Worm (Caenorhabditis elegans) whole organism, L2 larva: Measurements from ENCODE around the gene sqst-2.

Experiments used
- alr-1 ChIP-seq: fragments of 150-350 bp; optimal IDR thresholded peaks from 2 replicates; lab custom pipeline; 2014; ENCODE audit warnings: missing biosample characterization, missing genetic modification characterization
- ceh-16 ChIP-seq: fragments of 150-350 bp; optimal IDR thresholded peaks from 2 replicates; lab custom pipeline; 2014; ENCODE audit warnings: missing biosample characterization, missing genetic modification characterization
- elt-3 ChIP-seq: sonication (generic microtip); optimal IDR thresholded peaks from 2 replicates; lab custom pipeline; 2017; ENCODE audit warnings: missing biosample characterization, missing genetic modification characterization
- fos-1 ChIP-seq: fragments of 150-350 bp; optimal IDR thresholded peaks from 2 replicates; lab custom pipeline; 2014; ENCODE audit warnings: missing biosample characterization, missing genetic modification characterization
- unc-62 ChIP-seq: fragments of 150-350 bp; optimal IDR thresholded peaks from 2 replicates; lab custom pipeline; 2014; ENCODE audit warnings: missing biosample characterization, missing genetic modification reagents, missing genetic modification characterization
- ztf-11 ChIP-seq: sonication (generic microtip); optimal IDR thresholded peaks from 2 replicates; lab custom pipeline; 2017; ENCODE audit warnings: missing biosample characterization, missing genetic modification characterization

DNA sequence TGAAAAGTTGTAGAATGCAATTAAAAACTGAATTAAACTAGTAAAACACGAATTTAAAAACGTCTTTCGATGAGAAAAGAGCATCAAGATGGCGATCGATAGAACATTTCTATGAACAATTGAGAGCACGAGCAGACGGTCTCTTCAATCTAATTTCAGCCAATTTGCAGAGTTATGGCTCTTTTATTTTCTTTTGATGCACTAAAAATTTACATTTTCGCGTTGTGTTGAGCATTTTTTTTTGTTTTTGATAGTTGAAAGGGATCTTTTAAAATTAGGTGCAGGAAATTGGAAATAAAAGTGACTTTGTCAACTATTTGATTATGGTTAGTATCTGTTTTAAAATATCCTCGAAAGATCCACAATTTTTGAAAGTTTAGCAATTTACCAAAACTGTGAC lies 19.8 kb downstream of the sqst-2 start, which contains the start of gene F42C5.6:
- TF ChIP-seq alr-1 (no peak), unc-62 (GFP tag; lab: Kevin White, UChicago) (no peak), ceh-16 (tag; lab: Kevin White, UChicago) (no peak), ztf-11 (tag; lab: Kevin White, UChicago) (no peak), elt-3 (no peak), fos-1 (tag; lab: Kevin White, UChicago) (no peak)
